Fruit fly (Drosophila melanogaster) Kc167 (cell line): ENCODE measurements around the gene CG13465.

Source experiments
- Myc ChIP-seq: fragments of >200 bp; optimal IDR thresholded peaks from 2 replicates; lab custom pipeline; 2017; ENCODE audit warnings: missing external identifiers
- Sin3A ChIP-seq: fragments of >200 bp; optimal IDR thresholded peaks from 2 replicates; lab custom pipeline; 2018; ENCODE audit warnings: missing external identifiers
- h ChIP-seq: fragments of >200 bp; optimal IDR thresholded peaks from 3 replicates; lab custom pipeline; 2018; ENCODE audit warnings: missing external identifiers
- insv ChIP-seq: fragments of >200 bp; optimal IDR thresholded peaks from 3 replicates; lab custom pipeline; 2018; ENCODE audit warnings: missing external identifiers
- psq ChIP-seq: fragments of >200 bp; optimal IDR thresholded peaks from 2 replicates; lab custom pipeline; 2017; ENCODE audit warnings: missing external identifiers
- ttk ChIP-seq: sonication (Bioruptor generic); optimal IDR thresholded peaks from 2 replicates; lab custom pipeline; 2017; ENCODE audit warnings: missing external identifiers

Gene CG13465

dm6 chr3L:14978496-14978894 is 34.4 kb upstream of the CG13465 start:
- TF ChIP-seq insv (lab: Kevin White, UChicago) (no peak), Sin3A (lab: Kevin White, UChicago) (no peak), ttk (lab: Kevin White, UChicago) (no peak), psq (lab: Kevin White, UChicago) (no peak), Myc (lab: Kevin White, UChicago) (no peak), h (lab: Kevin White, UChicago) (no peak)

DNA sequence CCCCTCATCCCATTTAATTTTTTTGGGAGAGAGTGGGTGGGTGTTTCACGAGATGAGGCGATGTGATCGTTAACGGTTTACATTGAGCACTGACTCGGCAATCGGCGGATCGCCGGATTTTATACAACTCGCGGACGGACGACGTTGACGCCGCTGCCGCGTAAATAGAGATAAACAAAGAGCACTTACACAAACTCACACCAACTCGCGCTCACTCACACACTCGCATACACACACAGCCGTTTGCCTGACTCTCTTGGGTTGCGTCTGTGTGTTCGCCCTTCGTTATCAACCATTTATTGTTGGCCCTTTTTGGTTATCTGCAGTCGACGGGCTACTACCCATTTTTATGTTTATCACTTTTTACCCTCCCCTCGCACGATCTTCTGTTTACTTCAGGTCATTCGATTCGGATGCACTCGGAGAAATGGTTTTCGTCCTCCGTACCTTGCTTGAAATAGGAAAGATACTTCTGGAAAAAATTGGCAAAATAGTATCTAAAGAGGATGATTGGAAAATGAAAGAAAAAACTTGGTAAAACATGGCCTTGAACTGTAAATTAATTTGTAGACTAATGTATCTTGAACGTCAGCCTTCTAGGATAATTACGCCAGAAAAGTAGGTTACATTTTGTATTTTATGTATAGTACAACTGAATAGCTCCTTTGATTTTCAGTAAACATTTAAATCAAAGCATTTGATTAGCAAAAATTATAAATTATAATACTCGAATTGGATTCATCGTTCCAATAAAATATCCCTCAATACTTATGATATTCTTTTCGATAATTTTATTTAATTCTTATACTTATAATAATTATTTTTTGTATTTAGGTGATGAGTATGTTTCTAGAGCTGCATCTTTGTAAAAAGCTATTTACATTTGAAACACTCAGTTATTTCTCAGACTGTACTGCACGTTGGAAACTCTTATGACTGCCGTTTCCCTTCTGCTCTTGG is 33.7 kb upstream of the CG13465 start:
- no peak for TF ChIP-seq Myc (lab: Kevin White, UChicago)
- TF ChIP-seq h (lab: Kevin White, UChicago) = no peak
- TF ChIP-seq Sin3A (lab: Kevin White, UChicago) = no peak
- TF ChIP-seq insv (lab: Kevin White, UChicago) = no peak
- no peak for TF ChIP-seq psq (lab: Kevin White, UChicago)
- TF ChIP-seq ttk (lab: Kevin White, UChicago) = no peak

dm6 chr3L:14976026-14976425 is 31.9 kb upstream of the CG13465 start:
- no peak for TF ChIP-seq psq (lab: Kevin White, UChicago)
- no peak for TF ChIP-seq Myc (lab: Kevin White, UChicago)
- no peak for TF ChIP-seq h (lab: Kevin White, UChicago)
- no peak for TF ChIP-seq insv (lab: Kevin White, UChicago)
- no peak for TF ChIP-seq ttk (lab: Kevin White, UChicago)
- TF ChIP-seq Sin3A (lab: Kevin White, UChicago) = no peak

dm6 chr3L:14974952-14975351 is 30.8 kb upstream of the CG13465 start:
- TF ChIP-seq Sin3A (lab: Kevin White, UChicago) (no peak), insv (lab: Kevin White, UChicago) (no peak), h (lab: Kevin White, UChicago) (no peak), Myc (lab: Kevin White, UChicago) (no peak), psq (lab: Kevin White, UChicago) (no peak)

dm6 chr3L:14974513-14974912 is 30.4 kb upstream of the CG13465 start, which contains the start of gene Ocho:
Gene Ocho (plus strand): TSS chr3L:14974848.
- TF ChIP-seq Sin3A (lab: Kevin White, UChicago) (no peak), psq (lab: Kevin White, UChicago) (no peak), insv (lab: Kevin White, UChicago) (no peak)

DNA sequence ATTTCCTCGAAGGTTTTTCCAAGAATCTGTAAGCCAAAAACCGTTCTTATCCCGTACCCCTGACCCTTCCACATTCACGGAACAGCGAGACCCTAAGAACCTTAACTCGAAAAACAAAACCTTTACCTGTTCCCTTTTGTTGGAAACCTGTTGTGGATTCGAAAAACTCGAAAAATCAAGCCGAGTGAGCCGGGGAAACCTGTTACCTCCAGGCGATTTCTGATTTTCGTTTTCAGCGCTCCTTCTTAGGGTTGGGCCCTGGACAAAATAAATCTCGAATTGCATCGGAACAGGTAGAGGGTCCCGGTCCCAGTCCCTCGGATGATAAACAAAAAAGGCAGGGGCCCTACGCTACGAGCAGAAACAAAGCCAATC is 29.1 kb upstream of the CG13465 start:
- TF ChIP-seq Myc (lab: Kevin White, UChicago) = no peak
- no peak for TF ChIP-seq h (lab: Kevin White, UChicago)
- TF ChIP-seq Sin3A (lab: Kevin White, UChicago) = no peak
- TF ChIP-seq insv (lab: Kevin White, UChicago) = no peak
- TF ChIP-seq psq (lab: Kevin White, UChicago) = no peak
- no peak for TF ChIP-seq ttk (lab: Kevin White, UChicago)

- TF ChIP-seq Myc (lab: Kevin White, UChicago) (no peak), psq (lab: Kevin White, UChicago) (no peak)
These were observed 28.6 kb upstream of the CG13465 start, which contains the start of gene Brd for dm6 chr3L:14972625-14973250. Gene Brd (plus strand): TSS chr3L:14972667.

DNA sequence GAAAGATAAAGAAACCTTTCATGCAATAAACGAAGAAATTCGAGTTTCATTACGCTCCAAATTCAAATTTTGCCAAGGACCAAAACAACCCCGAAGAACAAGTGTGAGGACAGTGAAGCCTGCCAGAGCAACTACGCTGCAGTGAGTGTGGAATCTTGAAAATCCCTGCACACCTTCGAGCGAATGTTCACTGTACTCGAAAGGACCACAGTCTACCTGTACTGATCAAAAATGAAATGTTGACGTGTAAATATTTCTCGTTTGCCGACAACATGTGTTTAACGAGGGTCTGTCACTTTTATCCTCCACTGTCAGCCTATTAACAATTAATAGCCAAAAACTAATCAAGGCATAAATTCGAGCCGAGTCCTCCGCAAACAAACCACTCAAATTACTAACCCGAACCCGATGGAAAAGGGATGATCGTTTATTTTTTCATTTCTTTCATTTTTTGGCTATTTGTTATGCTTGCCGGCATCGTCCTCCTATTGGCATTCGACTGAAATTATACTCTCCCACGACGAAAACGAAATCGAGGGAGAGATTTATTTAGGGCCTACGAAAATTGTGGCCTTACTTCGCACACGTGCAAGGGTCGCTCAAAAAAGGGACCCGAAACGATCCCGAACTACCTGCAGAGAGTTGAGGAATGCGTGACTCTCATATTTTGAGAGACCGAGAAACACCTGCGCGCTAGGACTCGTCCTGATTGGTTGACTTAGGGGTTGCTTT is 27.9 kb upstream of the CG13465 start:
- TF ChIP-seq Myc (lab: Kevin White, UChicago) (no peak), ttk (lab: Kevin White, UChicago) (no peak), psq (lab: Kevin White, UChicago) (no peak), insv (lab: Kevin White, UChicago) (no peak), Sin3A (lab: Kevin White, UChicago) (no peak), h (lab: Kevin White, UChicago) (no peak)

DNA sequence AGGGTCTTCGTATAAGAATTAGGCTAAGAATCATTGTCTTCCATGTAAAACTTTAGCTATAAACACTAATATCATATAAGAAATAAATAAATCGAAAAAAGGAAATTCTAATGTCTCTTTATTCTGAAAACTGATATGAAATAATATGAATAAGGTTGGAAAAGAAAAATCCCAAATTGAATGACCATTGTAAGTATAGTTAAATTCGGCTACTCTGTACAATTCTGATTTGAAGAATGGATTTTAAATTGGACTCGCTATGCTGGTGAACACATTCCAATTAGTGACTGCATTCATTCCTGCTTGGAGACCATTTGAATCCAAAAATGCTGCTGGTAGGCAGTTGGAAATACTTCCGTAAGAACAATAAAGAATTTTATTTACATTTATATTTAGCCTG is 26.1 kb upstream of the CG13465 start:
- TF ChIP-seq psq (lab: Kevin White, UChicago) (no peak), Myc (lab: Kevin White, UChicago) (no peak), ttk (lab: Kevin White, UChicago) (no peak), Sin3A (lab: Kevin White, UChicago) (no peak), insv (lab: Kevin White, UChicago) (no peak), h (lab: Kevin White, UChicago) (no peak)

- no peak for TF ChIP-seq Sin3A (lab: Kevin White, UChicago)
- no peak for TF ChIP-seq insv (lab: Kevin White, UChicago)
- no peak for TF ChIP-seq ttk (lab: Kevin White, UChicago)
- no peak for TF ChIP-seq Myc (lab: Kevin White, UChicago)
- no peak for TF ChIP-seq psq (lab: Kevin White, UChicago)
- TF ChIP-seq h (lab: Kevin White, UChicago) = no peak
These were observed 25.0 kb upstream of the CG13465 start, which contains the start of gene Tom for dm6 chr3L:14969171-14969570. Gene Tom (plus strand): TSS chr3L:14969344.

- TF ChIP-seq psq (lab: Kevin White, UChicago) (no peak), h (lab: Kevin White, UChicago) (no peak), Myc (lab: Kevin White, UChicago) (no peak), insv (lab: Kevin White, UChicago) (no peak), Sin3A (lab: Kevin White, UChicago) (no peak), ttk (lab: Kevin White, UChicago) (no peak)
These were observed 24.4 kb upstream of the CG13465 start for dm6 chr3L:14968553-14968952.
